Fruit fly (Drosophila melanogaster) whole organism, embryonic: ENCODE measurements around the gene CG15368.

Experiments used
- CG10209 ChIP-seq: fragments of 200-800 bp; sonication (Bioruptor generic); optimal IDR thresholded peaks from 3 replicates; lab custom pipeline; 2017; ENCODE audit warnings: missing biosample characterization, mild to moderate bottlenecking, missing genetic modification characterization, missing genetic modification reagents
- CG10274 ChIP-seq: fragments of 200-800 bp; sonication (Bioruptor generic); optimal IDR thresholded peaks from 3 replicates; lab custom pipeline; 2017; ENCODE audit warnings: missing biosample characterization, mild to moderate bottlenecking, missing genetic modification characterization
- CG10979 ChIP-seq: fragments of 200-800 bp; sonication (Bioruptor generic); optimal IDR thresholded peaks from 2 replicates; lab custom pipeline; 2018; ENCODE audit warnings: missing biosample characterization, mild to moderate bottlenecking, missing genetic modification characterization, moderate library complexity
- CG11398 ChIP-seq: fragments of 200-800 bp; sonication (Bioruptor generic); optimal IDR thresholded peaks from 2 replicates; lab custom pipeline; 2016; ENCODE audit warnings: missing biosample characterization, missing genetic modification characterization
- CG17328 ChIP-seq: fragments of 200-800 bp; sonication (Bioruptor generic); IDR thresholded peaks from 2 replicates; pipeline ENCODE4 v1.3.6; 2022; ENCODE audit warnings: missing biosample characterization, missing genetic modification characterization
- CG17359 ChIP-seq: fragments of 200-800 bp; sonication (Bioruptor generic); optimal IDR thresholded peaks from 3 replicates; lab custom pipeline; 2018; ENCODE audit warnings: missing biosample characterization, mild to moderate bottlenecking, missing genetic modification characterization, moderate library complexity
- CG17385 ChIP-seq: fragments of 200-800 bp; sonication (Bioruptor generic); optimal IDR thresholded peaks from 3 replicates; lab custom pipeline; 2018; ENCODE audit warnings: missing biosample characterization, mild to moderate bottlenecking, missing genetic modification characterization
- CG18599 ChIP-seq: fragments of 200-800 bp; sonication (Bioruptor generic); optimal IDR thresholded peaks from 3 replicates; lab custom pipeline; 2017; ENCODE audit warnings: missing biosample characterization, missing genetic modification characterization, mild to moderate bottlenecking, moderate library complexity, missing genetic modification reagents
- CG4328 ChIP-seq: fragments of 200-800 bp; sonication (Bioruptor generic); optimal IDR thresholded peaks from 3 replicates; lab custom pipeline; 2017; ENCODE audit warnings: missing biosample characterization, missing genetic modification reagents, missing genetic modification characterization
- CG5180 ChIP-seq: fragments of 200-800 bp; sonication (Bioruptor generic); optimal IDR thresholded peaks from 3 replicates; lab custom pipeline; 2017; ENCODE audit warnings: missing biosample characterization, missing genetic modification characterization, mild to moderate bottlenecking, moderate library complexity, missing genetic modification reagents
- CG5245 ChIP-seq: fragments of 200-800 bp; sonication (Bioruptor generic); optimal IDR thresholded peaks from 3 replicates; lab custom pipeline; 2016; ENCODE audit warnings: missing biosample characterization, missing genetic modification characterization
- CG5953 ChIP-seq: fragments of 200-800 bp; sonication (Bioruptor generic); IDR thresholded peaks from 2 replicates; pipeline ENCODE4 v1.3.6; 2022; ENCODE audit warnings: missing biosample characterization, missing genetic modification characterization
- CG8388 ChIP-seq: fragments of 200-800 bp; sonication (Bioruptor generic); optimal IDR thresholded peaks from 2 replicates; lab custom pipeline; 2019; ENCODE audit warnings: missing biosample characterization, mild to moderate bottlenecking, missing genetic modification characterization, moderate library complexity
- CG8478 ChIP-seq: fragments of >200 bp; optimal IDR thresholded peaks from 2 replicates; lab custom pipeline; 2018
- CG8765 ChIP-seq: fragments of 200-800 bp; sonication (Bioruptor generic); IDR thresholded peaks from 2 replicates; pipeline ENCODE4 v1.3.6; 2022; ENCODE audit warnings: missing biosample characterization, missing genetic modification characterization
- CG9817 ChIP-seq: fragments of 200-800 bp; sonication (Bioruptor generic); optimal IDR thresholded peaks from 2 replicates; lab custom pipeline; 2018; ENCODE audit warnings: missing biosample characterization, mild to moderate bottlenecking, missing genetic modification characterization, moderate library complexity
- CTCF ChIP-seq: fragments of 200-800 bp; sonication (Bioruptor generic); optimal IDR thresholded peaks from 2 replicates; lab custom pipeline; 2017; ENCODE audit warnings: missing biosample characterization, mild to moderate bottlenecking, missing genetic modification characterization, moderate library complexity
- Dref ChIP-seq: fragments of 200-800 bp; sonication (Bioruptor generic); IDR thresholded peaks from 2 replicates; pipeline ENCODE4 v1.3.6; 2022; ENCODE audit warnings: missing biosample characterization, missing genetic modification characterization
- E2f2 ChIP-seq: fragments of 200-800 bp; sonication (Bioruptor generic); IDR thresholded peaks from 2 replicates; pipeline ENCODE4 v1.3.6; 2022; ENCODE audit warnings: missing biosample characterization, missing genetic modification characterization
- Gug ChIP-seq: fragments of 200-800 bp; sonication (Bioruptor generic); IDR thresholded peaks from 4 replicates; pipeline ENCODE4 v1.3.6; 2022; ENCODE audit warnings: missing biosample characterization, missing genetic modification characterization
- HHEX ChIP-seq: fragments of 200-800 bp; sonication (Bioruptor generic); optimal IDR thresholded peaks from 3 replicates; lab custom pipeline; 2017; ENCODE audit warnings: missing biosample characterization, mild to moderate bottlenecking, missing genetic modification characterization, missing genetic modification reagents
- Jarid2 ChIP-seq: fragments of 200-800 bp; sonication (Bioruptor generic); optimal IDR thresholded peaks from 3 replicates; lab custom pipeline; 2017; ENCODE audit warnings: mild to moderate bottlenecking, missing biosample characterization, missing genetic modification reagents, missing genetic modification characterization
- MTF-1 ChIP-seq: fragments of 200-800 bp; sonication (Bioruptor generic); optimal IDR thresholded peaks from 2 replicates; lab custom pipeline; 2018; ENCODE audit warnings: missing biosample characterization, mild to moderate bottlenecking, missing genetic modification characterization, borderline replicate concordance
- Meics ChIP-seq: fragments of 200-800 bp; sonication (Bioruptor generic); optimal IDR thresholded peaks from 2 replicates; lab custom pipeline; 2017; ENCODE audit warnings: missing biosample characterization, mild to moderate bottlenecking, missing genetic modification characterization
- Nf-YA ChIP-seq: fragments of 200-800 bp; sonication (Bioruptor generic); IDR thresholded peaks from 2 replicates; pipeline ENCODE4 v1.3.6; 2022; ENCODE audit warnings: missing biosample characterization, missing genetic modification characterization
- Nf-YC ChIP-seq: fragments of 200-800 bp; optimal IDR thresholded peaks from 3 replicates; lab custom pipeline; 2019; ENCODE audit warnings: missing biosample characterization, mild to moderate bottlenecking, missing genetic modification characterization, moderate library complexity
- Scr ChIP-seq: fragments of 200-800 bp; sonication (Bioruptor generic); IDR thresholded peaks from 2 replicates; pipeline ENCODE4 v1.3.6; 2022; ENCODE audit warnings: missing biosample characterization, missing genetic modification characterization; ENCODE audit not compliant: partially characterized antibody
- Stat92E ChIP-seq, 3 experiments: fragments of >200 bp in 2 of 3; fragments of 200-800 bp in 1 of 3; sonication (Bioruptor generic) in 1 of 3; optimal IDR thresholded peaks; 2 replicates each; lab custom pipeline; 2017 to 2019; ENCODE audit warnings: missing biosample characterization in 3 of 3, missing genetic modification characterization in 3 of 3, mild to moderate bottlenecking in 1 of 3, moderate library complexity in 1 of 3
- Xbp1 ChIP-seq: fragments of 200-800 bp; sonication (Bioruptor generic); optimal IDR thresholded peaks from 3 replicates; lab custom pipeline; 2016; ENCODE audit warnings: missing biosample characterization, mild to moderate bottlenecking, missing genetic modification characterization
- ab ChIP-seq: fragments of 200-800 bp; sonication (Bioruptor generic); optimal IDR thresholded peaks from 2 replicates; lab custom pipeline; 2016; ENCODE audit warnings: missing biosample characterization, missing genetic modification characterization
- amos ChIP-seq: fragments of 200-800 bp; sonication (Bioruptor generic); IDR thresholded peaks from 2 replicates; pipeline ENCODE4 v1.3.6; 2022; ENCODE audit warnings: missing biosample characterization, missing genetic modification characterization; ENCODE audit not compliant: partially characterized antibody
- bigmax ChIP-seq: fragments of 200-800 bp; sonication (Bioruptor generic); optimal IDR thresholded peaks from 2 replicates; lab custom pipeline; 2018; ENCODE audit warnings: missing biosample characterization, mild to moderate bottlenecking, missing genetic modification characterization
- cad ChIP-seq: fragments of >200 bp; optimal IDR thresholded peaks from 2 replicates; lab custom pipeline; 2017; ENCODE audit warnings: missing biosample characterization, missing genetic modification characterization
- emc ChIP-seq: fragments of 200-800 bp; sonication (Bioruptor generic); optimal IDR thresholded peaks from 2 replicates; lab custom pipeline; 2016; ENCODE audit warnings: missing biosample characterization, missing genetic modification characterization
- gce ChIP-seq: fragments of 200-800 bp; sonication (Bioruptor generic); IDR thresholded peaks from 3 replicates; pipeline ENCODE4 v1.3.6; 2022; ENCODE audit warnings: missing biosample characterization, missing genetic modification characterization
- grau ChIP-seq: fragments of 200-800 bp; optimal IDR thresholded peaks from 3 replicates; lab custom pipeline; 2019; ENCODE audit warnings: missing biosample characterization, mild to moderate bottlenecking, missing genetic modification characterization, moderate library complexity
- hkb ChIP-seq, 2 experiments: fragments of 200-800 bp in 1 of 2; fragments of >200 bp in 1 of 2; sonication (Bioruptor generic) in 1 of 2; IDR thresholded peaks in 1 of 2; optimal IDR thresholded peaks in 1 of 2; 2 replicates each; pipeline versions ENCODE4 v1.3.6 to Lab custom; 2017 to 2022; ENCODE audit warnings: missing biosample characterization in 1 of 2, missing genetic modification characterization in 1 of 2
- jigr1 ChIP-seq: fragments of 200-800 bp; sonication (Bioruptor generic); IDR thresholded peaks from 3 replicates; pipeline ENCODE4 v1.3.6; 2022; ENCODE audit warnings: missing biosample characterization, missing genetic modification characterization
- kay ChIP-seq: fragments of 200-800 bp; sonication (Bioruptor generic); optimal IDR thresholded peaks from 2 replicates; lab custom pipeline; 2016; ENCODE audit warnings: missing biosample characterization, missing genetic modification characterization
- maf-S ChIP-seq: fragments of 200-800 bp; sonication (Bioruptor generic); optimal IDR thresholded peaks from 2 replicates; lab custom pipeline; 2016; ENCODE audit warnings: missing biosample characterization, missing genetic modification characterization
- mld ChIP-seq: fragments of 200-800 bp; sonication (Bioruptor generic); IDR thresholded peaks from 3 replicates; pipeline ENCODE4 v1.3.6; 2022; ENCODE audit warnings: missing biosample characterization, missing genetic modification characterization; ENCODE audit not compliant: partially characterized antibody
- oc ChIP-seq: fragments of 200-800 bp; sonication (Bioruptor generic); optimal IDR thresholded peaks from 2 replicates; lab custom pipeline; 2018; ENCODE audit warnings: missing biosample characterization, mild to moderate bottlenecking, missing genetic modification characterization, moderate library complexity
- phol ChIP-seq: fragments of 200-800 bp; sonication (Bioruptor generic); optimal IDR thresholded peaks from 3 replicates; lab custom pipeline; 2018; ENCODE audit warnings: missing biosample characterization, mild to moderate bottlenecking, missing genetic modification characterization, moderate library complexity
- prd ChIP-seq, 3 experiments: fragments of >200 bp in 2 of 3; fragments of 200-800 bp in 1 of 3; sonication (Bioruptor generic) in 1 of 3; optimal IDR thresholded peaks in 2 of 3; IDR thresholded peaks in 1 of 3; 2 replicates in 2 of 3; 3 replicates in 1 of 3; pipeline versions ENCODE4 v1.3.6 to Lab custom; 2017 to 2022; ENCODE audit warnings: missing biosample characterization in 1 of 3, missing genetic modification characterization in 1 of 3
- sens ChIP-seq: fragments of 200-800 bp; sonication (Bioruptor generic); peaks from one replicate; lab custom pipeline; 2016; ENCODE audit warnings: missing biosample characterization, missing genetic modification characterization
- sima ChIP-seq: fragments of 200-800 bp; sonication (Bioruptor generic); optimal IDR thresholded peaks from 2 replicates; lab custom pipeline; 2016; ENCODE audit warnings: missing biosample characterization, missing genetic modification characterization
- slou ChIP-seq: fragments of 200-800 bp; sonication (Bioruptor generic); optimal IDR thresholded peaks from 3 replicates; lab custom pipeline; 2016; ENCODE audit warnings: missing biosample characterization, missing genetic modification characterization
- sna ChIP-seq: fragments of 200-800 bp; sonication (Bioruptor generic); IDR thresholded peaks from 2 replicates; pipeline ENCODE4 v1.3.6; 2022; ENCODE audit warnings: missing biosample characterization, missing genetic modification characterization; ENCODE audit not compliant: partially characterized antibody
- so ChIP-seq: fragments of 200-800 bp; sonication (Bioruptor generic); IDR thresholded peaks from 3 replicates; pipeline ENCODE4 v1.3.6; 2022; ENCODE audit warnings: missing biosample characterization, missing genetic modification characterization

Gene CG15368

DNA sequence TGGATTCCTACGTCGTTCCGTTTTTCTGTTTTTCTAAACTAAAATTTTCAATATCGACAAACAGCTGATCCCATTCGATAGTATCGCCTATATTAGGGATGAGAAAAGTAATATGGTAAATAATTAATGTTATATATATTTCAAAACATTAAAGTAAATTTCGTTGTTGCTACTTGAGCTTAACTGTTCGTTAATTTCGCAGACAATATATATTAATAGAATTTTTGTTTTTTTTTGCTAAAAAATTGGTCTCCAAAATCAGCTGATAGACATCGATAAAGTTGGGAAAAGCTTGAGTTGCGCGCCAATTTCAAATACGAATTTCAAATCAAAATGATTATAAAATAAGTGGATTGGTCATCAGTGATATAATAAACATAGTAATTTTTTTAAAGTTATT, 19.2 kb upstream of the CG15368 start, which contains the start of gene CG12118 (continued):
- TF ChIP-seq sna (GFP tag; lab: Robert Waterston, UW) = peak; percentile 95
- peak; percentile 67 for TF ChIP-seq grau (tag; lab: Kevin White, UChicago)
- peak; percentile 72 for TF ChIP-seq CG18599
- peak; percentile 56; the same call in 1 of the 3 replicates for TF ChIP-seq so
- peak; percentile 90; the same call in 2 of the 3 replicates for TF ChIP-seq mld (GFP tag; lab: Robert Waterston, UW)
- no peak for TF ChIP-seq CG5180 (GFP tag; lab: Kevin White, UChicago)
- TF ChIP-seq CTCF (GFP tag; lab: Kevin White, UChicago) = no peak
- peak; percentile 80 for TF ChIP-seq CG17359
- 0 out of 2 replicates have a peak, but pooled peaks have one; percentile 10 for TF ChIP-seq CG8765
- TF ChIP-seq Jarid2 (GFP tag; lab: Kevin White, UChicago) = no peak
- TF ChIP-seq Scr = peak; percentile 95
- TF ChIP-seq E2f2 (GFP tag; lab: Robert Waterston, UW) = peak; percentile 92
- TF ChIP-seq cad (GFP tag; lab: Kevin White, UChicago) = no peak
- peak; percentile 54 for TF ChIP-seq oc (tag; lab: Kevin White, UChicago)
- peak; percentile 62 for TF ChIP-seq kay (GFP tag; lab: Kevin White, UChicago)
- TF ChIP-seq jigr1 (GFP tag; lab: Robert Waterston, UW) = no peak
- no peak for TF ChIP-seq bigmax
- peak; percentile 72 for TF ChIP-seq CG10979
- TF ChIP-seq HHEX (GFP tag; lab: Kevin White, UChicago) = peak; percentile 19
- peak; percentile 45 for TF ChIP-seq CG4328
- TF ChIP-seq CG17385 (GFP tag; lab: Kevin White, UChicago) = peak; percentile 71
- peak; percentile 73 for TF ChIP-seq Meics (GFP tag; lab: Kevin White, UChicago)
- peak; percentile 51 for TF ChIP-seq Nf-YC
- TF ChIP-seq CG8478 (lab: Kevin White, UChicago) = no peak
- TF ChIP-seq amos (GFP tag; lab: Robert Waterston, UW) = peak; percentile 90
- TF ChIP-seq CG11398 = no peak
- peak; percentile 90 for TF ChIP-seq Xbp1 (GFP tag; lab: Kevin White, UChicago)
- TF ChIP-seq emc (GFP tag; lab: Kevin White, UChicago) = no peak
- TF ChIP-seq slou (GFP tag; lab: Kevin White, UChicago) = peak; percentile 70
- peak; percentile 32 for TF ChIP-seq maf-S (GFP tag; lab: Kevin White, UChicago)
- TF ChIP-seq ab = no peak
- peak; percentile 74 for TF ChIP-seq CG9817 (tag; lab: Kevin White, UChicago)
- peak; percentile 67 for TF ChIP-seq CG5245 (GFP tag; lab: Kevin White, UChicago)
- no peak for TF ChIP-seq CG10274 (GFP tag; lab: Kevin White, UChicago)
- TF ChIP-seq hkb (optimal IDR thresholded peaks at IDR 0.05; lab: Kevin White, UChicago) = no peak
- peak; percentile 83 for TF ChIP-seq hkb (GFP tag; IDR thresholded peaks at IDR 0.05; lab: Robert Waterston, UW)
- no peak for TF ChIP-seq gce (GFP tag; lab: Robert Waterston, UW)
- TF ChIP-seq Stat92E (GFP tag; optimal IDR thresholded peaks at IDR 0.05; lab: Kevin White, UChicago) = no peak
- TF ChIP-seq Gug (GFP tag; lab: Robert Waterston, UW) = peak; percentile 58; the same call in 3 of the 4 replicates
- no peak for TF ChIP-seq prd (optimal IDR thresholded peaks at IDR 0.05; lab: Kevin White, UChicago)
- TF ChIP-seq prd (GFP tag; IDR thresholded peaks at IDR 0.05; lab: Robert Waterston, UW) = peak; percentile 87
- TF ChIP-seq CG10209 (GFP tag; lab: Kevin White, UChicago) = peak; percentile 80
- TF ChIP-seq MTF-1 (GFP tag; lab: Kevin White, UChicago) = no peak
- no peak for TF ChIP-seq sima
- TF ChIP-seq CG17328 (GFP tag; lab: Robert Waterston, UW) = peak; percentile 86
- peak; percentile 81 for TF ChIP-seq phol (tag; lab: Kevin White, UChicago)
- peak; percentile 43; the same call in 1 of the 2 replicates for TF ChIP-seq Nf-YA
- peak; percentile 63 for TF ChIP-seq Dref (GFP tag; lab: Robert Waterston, UW)
- TF ChIP-seq CG8388 (GFP tag; lab: Kevin White, UChicago) = peak; percentile 78
- TF ChIP-seq sens = peak; percentile 88
- 0 out of 2 replicates have a peak, but pooled peaks have one; percentile 10 for TF ChIP-seq CG5953
